Worm (Caenorhabditis elegans) whole organism, early embryonic: ENCODE data around the gene npp-15.

ENCODE experiments used
- B0310.2 ChIP-seq: sonication (generic microtip); optimal IDR thresholded peaks from 2 replicates; lab custom pipeline; 2016; ENCODE audit warnings: mild to moderate bottlenecking, missing genetic modification characterization, missing compliant biosample characterization
- F13C5.2 ChIP-seq: sonication (generic microtip); optimal IDR thresholded peaks from 2 replicates; lab custom pipeline; 2017; ENCODE audit warnings: mild to moderate bottlenecking, missing genetic modification characterization, inconsistent platforms, missing compliant biosample characterization
- ama-1 ChIP-seq: fragments of 150-350 bp; optimal IDR thresholded peaks from 2 replicates; lab custom pipeline; 2014
- ceh-13 ChIP-seq: fragments of 200-800 bp; sonication (Bioruptor generic); optimal IDR thresholded peaks from 2 replicates; lab custom pipeline; 2018; ENCODE audit warnings: mild to moderate bottlenecking, missing genetic modification characterization, missing compliant biosample characterization
- hnd-1 ChIP-seq: sonication (generic microtip); optimal IDR thresholded peaks from 2 replicates; lab custom pipeline; 2016; ENCODE audit warnings: missing genetic modification characterization, missing compliant biosample characterization

- no peak for TF ChIP-seq ama-1 (lab: Kevin White, UChicago)
- TF ChIP-seq F13C5.2 (tag; lab: Kevin White, UChicago), result no peak
- no peak for TF ChIP-seq ceh-13 (GFP tag; lab: Kevin White, UChicago)
- no peak for TF ChIP-seq B0310.2
- TF ChIP-seq hnd-1, result no peak
These were observed 45.2 kb downstream of the npp-15 start for ce11 chrIII:7973968-7974607.
